Fruit fly (Drosophila melanogaster) whole organism, prepupa: Measurements from ENCODE around the gene NFAT.
A peak's percentile ranks its signal among the peaks of the same experiment; 100 is the strongest.

ENCODE experiments used
- Blimp-1 ChIP-seq: fragments of 200-800 bp; sonication (Bioruptor generic); optimal IDR thresholded peaks from 3 replicates; lab custom pipeline; 2017; ENCODE audit warnings: missing biosample characterization, missing genetic modification characterization, mild to moderate bottlenecking, moderate library complexity, missing genetic modification reagents
- CG10669 ChIP-seq: fragments of 200-800 bp; sonication (Bioruptor generic); optimal IDR thresholded peaks from 3 replicates; lab custom pipeline; 2018; ENCODE audit warnings: missing biosample characterization, mild to moderate bottlenecking, missing genetic modification characterization, moderate library complexity
- CG15336 ChIP-seq: fragments of 200-800 bp; sonication (Bioruptor generic); IDR thresholded peaks from 2 replicates; pipeline ENCODE4 v1.3.6; 2022; ENCODE audit warnings: missing biosample characterization, missing genetic modification characterization
- CG1621 ChIP-seq: fragments of 200-800 bp; sonication (Bioruptor generic); optimal IDR thresholded peaks from 3 replicates; lab custom pipeline; 2018; ENCODE audit warnings: missing biosample characterization, mild to moderate bottlenecking, missing genetic modification characterization
- CG16779 ChIP-seq: fragments of 200-800 bp; sonication (Bioruptor generic); optimal IDR thresholded peaks from 3 replicates; lab custom pipeline; 2017; ENCODE audit warnings: missing biosample characterization, mild to moderate bottlenecking, missing genetic modification characterization
- CG3032 ChIP-seq: fragments of 200-800 bp; optimal IDR thresholded peaks from 2 replicates; lab custom pipeline; 2019; ENCODE audit warnings: missing biosample characterization, mild to moderate bottlenecking, missing genetic modification characterization, moderate library complexity
- CG31627 ChIP-seq: fragments of 200-800 bp; sonication (Bioruptor generic); optimal IDR thresholded peaks from 3 replicates; lab custom pipeline; 2016; ENCODE audit warnings: missing biosample characterization, missing genetic modification characterization
- CG32006 ChIP-seq: fragments of 200-800 bp; sonication (Bioruptor generic); optimal IDR thresholded peaks from 3 replicates; lab custom pipeline; 2017; ENCODE audit warnings: missing biosample characterization, mild to moderate bottlenecking, missing genetic modification characterization
- CG34406 ChIP-seq: fragments of 200-800 bp; sonication (Bioruptor generic); optimal IDR thresholded peaks from 3 replicates; lab custom pipeline; 2016; ENCODE audit warnings: missing biosample characterization, missing genetic modification characterization
- CG3919 ChIP-seq: fragments of 200-800 bp; sonication (Bioruptor generic); optimal IDR thresholded peaks from 3 replicates; lab custom pipeline; 2016; ENCODE audit warnings: missing biosample characterization, missing genetic modification characterization
- CG4318 ChIP-seq: fragments of 200-800 bp; sonication (Bioruptor generic); optimal IDR thresholded peaks from 3 replicates; lab custom pipeline; 2017; ENCODE audit warnings: missing biosample characterization, mild to moderate bottlenecking, missing genetic modification characterization
- CG6792 ChIP-seq: fragments of 200-800 bp; sonication (Bioruptor generic); optimal IDR thresholded peaks from 3 replicates; lab custom pipeline; 2016; ENCODE audit warnings: missing biosample characterization, missing genetic modification characterization
- CG6808 ChIP-seq: fragments of 200-800 bp; sonication (Bioruptor generic); optimal IDR thresholded peaks from 3 replicates; lab custom pipeline; 2017; ENCODE audit warnings: missing biosample characterization, missing genetic modification characterization, mild to moderate bottlenecking, moderate library complexity, missing genetic modification reagents
- CG6854 ChIP-seq: fragments of 200-800 bp; sonication (Bioruptor generic); optimal IDR thresholded peaks from 2 replicates; lab custom pipeline; 2017; ENCODE audit warnings: missing biosample characterization, mild to moderate bottlenecking, missing genetic modification characterization
- CG8119 ChIP-seq: fragments of 200-800 bp; sonication (Bioruptor generic); IDR thresholded peaks from 3 replicates; pipeline ENCODE4 v1.3.6; 2022; ENCODE audit warnings: missing biosample characterization, missing genetic modification characterization
- CG8319 ChIP-seq: fragments of 200-800 bp; sonication (Bioruptor generic); optimal IDR thresholded peaks from 3 replicates; lab custom pipeline; 2016; ENCODE audit warnings: missing biosample characterization, missing genetic modification characterization
- CG8632 ChIP-seq: fragments of 200-800 bp; sonication (Bioruptor generic); optimal IDR thresholded peaks from 3 replicates; lab custom pipeline; 2016; ENCODE audit warnings: missing biosample characterization, missing genetic modification characterization
- CG9139 ChIP-seq: fragments of 200-800 bp; sonication (Bioruptor generic); optimal IDR thresholded peaks from 3 replicates; lab custom pipeline; 2017; ENCODE audit warnings: missing biosample characterization, mild to moderate bottlenecking, missing genetic modification characterization
- Eip78C ChIP-seq: fragments of 200-800 bp; sonication (Bioruptor generic); peaks from one replicate; lab custom pipeline; 2016; ENCODE audit warnings: missing biosample characterization, missing genetic modification characterization
- Ets21C ChIP-seq: fragments of 200-800 bp; sonication (Bioruptor generic); optimal IDR thresholded peaks from 3 replicates; lab custom pipeline; 2016; ENCODE audit warnings: missing biosample characterization, missing genetic modification characterization
- Ets96B ChIP-seq: fragments of 200-800 bp; optimal IDR thresholded peaks from 2 replicates; lab custom pipeline; 2019; ENCODE audit warnings: missing biosample characterization, mild to moderate bottlenecking, missing genetic modification characterization, moderate library complexity
- Hr38 ChIP-seq: sonication (Bioruptor generic); optimal IDR thresholded peaks from 2 replicates; lab custom pipeline; 2016; ENCODE audit warnings: missing biosample characterization, missing genetic modification characterization
- Hr4 ChIP-seq: fragments of 200-800 bp; sonication (Bioruptor generic); optimal IDR thresholded peaks from 3 replicates; lab custom pipeline; 2016; ENCODE audit warnings: missing biosample characterization, missing genetic modification characterization
- Met ChIP-seq: fragments of 200-800 bp; sonication (Bioruptor generic); optimal IDR thresholded peaks from 3 replicates; lab custom pipeline; 2016; ENCODE audit warnings: missing biosample characterization, missing genetic modification characterization
- OdsH ChIP-seq: fragments of 200-800 bp; sonication (Bioruptor generic); optimal IDR thresholded peaks from 3 replicates; lab custom pipeline; 2016; ENCODE audit warnings: missing biosample characterization, missing genetic modification characterization
- Smox ChIP-seq: fragments of 200-800 bp; sonication (Bioruptor generic); optimal IDR thresholded peaks from 3 replicates; lab custom pipeline; 2016; ENCODE audit warnings: missing biosample characterization, missing genetic modification characterization
- Sox102F ChIP-seq: fragments of 200-800 bp; sonication (Bioruptor generic); optimal IDR thresholded peaks from 2 replicates; lab custom pipeline; 2016; ENCODE audit warnings: missing biosample characterization, mild to moderate bottlenecking, missing genetic modification characterization
- Sox14 ChIP-seq: fragments of 200-800 bp; sonication (Bioruptor generic); optimal IDR thresholded peaks from 3 replicates; lab custom pipeline; 2016; ENCODE audit warnings: missing biosample characterization, missing genetic modification characterization
- Sox15 ChIP-seq: fragments of 200-800 bp; sonication (Bioruptor generic); optimal IDR thresholded peaks from 3 replicates; lab custom pipeline; 2016; ENCODE audit warnings: missing biosample characterization, missing genetic modification characterization
- achi ChIP-seq: fragments of 200-800 bp; sonication (Bioruptor generic); optimal IDR thresholded peaks from 3 replicates; lab custom pipeline; 2016; ENCODE audit warnings: missing biosample characterization, missing genetic modification characterization
- acj6 ChIP-seq: fragments of 200-800 bp; sonication (Bioruptor generic); optimal IDR thresholded peaks from 3 replicates; lab custom pipeline; 2016; ENCODE audit warnings: missing biosample characterization, missing genetic modification characterization
- cyc ChIP-seq: fragments of 200-800 bp; sonication (Bioruptor generic); optimal IDR thresholded peaks from 3 replicates; lab custom pipeline; 2016; ENCODE audit warnings: missing biosample characterization, missing genetic modification characterization
- eg ChIP-seq: fragments of 200-800 bp; sonication (Bioruptor generic); IDR thresholded peaks from 3 replicates; pipeline ENCODE4 v1.3.6; 2022; ENCODE audit warnings: missing biosample characterization, missing genetic modification characterization
- esn ChIP-seq: fragments of 200-800 bp; sonication (Bioruptor generic); optimal IDR thresholded peaks from 2 replicates; lab custom pipeline; 2016; ENCODE audit warnings: missing biosample characterization, mild to moderate bottlenecking, missing genetic modification characterization, moderate library complexity
- fd59A ChIP-seq: fragments of 200-800 bp; sonication (Bioruptor generic); optimal IDR thresholded peaks from 2 replicates; lab custom pipeline; 2017; ENCODE audit warnings: missing biosample characterization, mild to moderate bottlenecking, missing genetic modification characterization, missing genetic modification reagents
- fkh ChIP-seq: fragments of 200-800 bp; sonication (Bioruptor generic); optimal IDR thresholded peaks from 3 replicates; lab custom pipeline; 2017; ENCODE audit warnings: missing biosample characterization, mild to moderate bottlenecking, missing genetic modification characterization, moderate library complexity
- lz ChIP-seq: fragments of 200-800 bp; sonication (Bioruptor generic); optimal IDR thresholded peaks from 3 replicates; lab custom pipeline; 2016; ENCODE audit warnings: missing biosample characterization, missing genetic modification characterization
- net ChIP-seq: fragments of 200-800 bp; sonication (Bioruptor generic); optimal IDR thresholded peaks from 3 replicates; lab custom pipeline; 2016; ENCODE audit warnings: missing biosample characterization, missing genetic modification characterization
- pdm3 ChIP-seq: fragments of 200-800 bp; sonication (Bioruptor generic); optimal IDR thresholded peaks from 3 replicates; lab custom pipeline; 2016; ENCODE audit warnings: missing biosample characterization, missing genetic modification characterization
- spab ChIP-seq: fragments of 200-800 bp; sonication (Bioruptor generic); optimal IDR thresholded peaks from 2 replicates; lab custom pipeline; 2017; ENCODE audit warnings: missing biosample characterization, mild to moderate bottlenecking, missing genetic modification characterization, missing genetic modification reagents
- topi ChIP-seq: fragments of 200-800 bp; sonication (Bioruptor generic); optimal IDR thresholded peaks from 3 replicates; lab custom pipeline; 2016; ENCODE audit warnings: missing biosample characterization, missing genetic modification characterization

Gene NFAT

dm6 chrX:13630290-13630900, 5.8 kb downstream of the NFAT start (continued):
- peak; percentile 30 for TF ChIP-seq Sox14 (GFP tag; lab: Kevin White, UChicago)
- no peak for TF ChIP-seq Ets96B (tag; lab: Kevin White, UChicago)
- peak; percentile 58 for TF ChIP-seq cyc
- TF ChIP-seq CG8119 (GFP tag; lab: Robert Waterston, UW): 0 out of 3 replicates have a peak, but pooled peaks have one; percentile 31
- TF ChIP-seq Ets21C (GFP tag; lab: Kevin White, UChicago): peak; percentile 36
- TF ChIP-seq CG32006: peak; percentile 43
- TF ChIP-seq net (GFP tag; lab: Kevin White, UChicago): peak; percentile 10
- peak; percentile 34 for TF ChIP-seq CG8632 (GFP tag; lab: Kevin White, UChicago)
- TF ChIP-seq CG15336: peak; percentile 49; the same call in 1 of the 2 replicates
- peak; percentile 48 for TF ChIP-seq OdsH (GFP tag; lab: Kevin White, UChicago)
- peak; percentile 40 for TF ChIP-seq Sox102F (GFP tag; lab: Kevin White, UChicago)
- peak; percentile 52 for TF ChIP-seq eg
- TF ChIP-seq achi: peak; percentile 47
- TF ChIP-seq CG8319 (GFP tag; lab: Kevin White, UChicago): peak; percentile 17
- TF ChIP-seq spab (GFP tag; lab: Kevin White, UChicago): no peak
- TF ChIP-seq Eip78C (GFP tag; lab: Kevin White, UChicago): peak; percentile 78
- TF ChIP-seq Hr38 (GFP tag; lab: Kevin White, UChicago): no peak
- TF ChIP-seq CG31627 (GFP tag; lab: Kevin White, UChicago): peak; percentile 62
- peak; percentile 31 for TF ChIP-seq acj6 (GFP tag; lab: Kevin White, UChicago)
- TF ChIP-seq topi (GFP tag; lab: Kevin White, UChicago): peak; percentile 65
- peak; percentile 41 for TF ChIP-seq CG34406 (GFP tag; lab: Kevin White, UChicago)
- TF ChIP-seq lz (GFP tag; lab: Kevin White, UChicago): peak; percentile 62
- peak; percentile 54 for TF ChIP-seq pdm3 (GFP tag; lab: Kevin White, UChicago)

- TF ChIP-seq CG8119 (GFP tag; lab: Robert Waterston, UW) (no peak), fkh (GFP tag; lab: Kevin White, UChicago) (peak; percentile 78), cyc (no peak)
These were observed 8.1 kb downstream of the NFAT start for dm6 chrX:13632606-13633005.

dm6 chrX:13633298-13633891, 8.8 kb downstream of the NFAT start:
- TF ChIP-seq CG31627 (GFP tag; lab: Kevin White, UChicago) (no peak), fkh (GFP tag; lab: Kevin White, UChicago) (peak; percentile 35)

dm6 chrX:13634254-13634999, 9.9 kb downstream of the NFAT start:
- TF ChIP-seq Smox: peak; percentile 24
- peak; percentile 14 for TF ChIP-seq acj6 (GFP tag; lab: Kevin White, UChicago)
- TF ChIP-seq esn (GFP tag; lab: Kevin White, UChicago): peak; percentile 54
- TF ChIP-seq CG10669 (GFP tag; lab: Kevin White, UChicago): no peak
- TF ChIP-seq CG4318 (GFP tag; lab: Kevin White, UChicago): no peak
- TF ChIP-seq CG31627 (GFP tag; lab: Kevin White, UChicago): peak; percentile 51
- peak; percentile 19 for TF ChIP-seq CG8632 (GFP tag; lab: Kevin White, UChicago)
- peak; percentile 35 for TF ChIP-seq achi
- no peak for TF ChIP-seq CG1621 (tag; lab: Kevin White, UChicago)
- peak; percentile 39 for TF ChIP-seq lz (GFP tag; lab: Kevin White, UChicago)
- peak; percentile 40 for TF ChIP-seq Sox102F (GFP tag; lab: Kevin White, UChicago)
- no peak for TF ChIP-seq CG9139 (GFP tag; lab: Kevin White, UChicago)
- TF ChIP-seq Met (GFP tag; lab: Kevin White, UChicago): peak; percentile 70
- TF ChIP-seq CG6792 (GFP tag; lab: Kevin White, UChicago): peak; percentile 21
- peak; percentile 8 for TF ChIP-seq CG3919 (GFP tag; lab: Kevin White, UChicago)
- TF ChIP-seq Blimp-1 (GFP tag; lab: Kevin White, UChicago): peak; percentile 4
- peak; percentile 52 for TF ChIP-seq Hr4 (GFP tag; lab: Kevin White, UChicago)
- no peak for TF ChIP-seq Hr38 (GFP tag; lab: Kevin White, UChicago)
- TF ChIP-seq OdsH (GFP tag; lab: Kevin White, UChicago): peak; percentile 37
- TF ChIP-seq CG34406 (GFP tag; lab: Kevin White, UChicago): peak; percentile 8
- TF ChIP-seq Sox15 (GFP tag; lab: Kevin White, UChicago): peak; percentile 16
- no peak for TF ChIP-seq fd59A (GFP tag; lab: Kevin White, UChicago)
- TF ChIP-seq CG6854 (GFP tag; lab: Kevin White, UChicago): peak; percentile 17
- no peak for TF ChIP-seq CG16779 (tag; lab: Kevin White, UChicago)
- TF ChIP-seq CG3032 (tag; lab: Kevin White, UChicago): no peak
- no peak for TF ChIP-seq CG6808
